Fruit fly (Drosophila melanogaster) whole organism, embryonic: ENCODE measurements around the gene CG34267.

ENCODE experiments used
- BtbVII ChIP-seq: fragments of 200-800 bp; sonication (Bioruptor generic); optimal IDR thresholded peaks from 3 replicates; lab custom pipeline; 2017; ENCODE audit warnings: missing biosample characterization, mild to moderate bottlenecking, missing genetic modification characterization
- CG10267 ChIP-seq: fragments of 200-800 bp; sonication (Bioruptor generic); optimal IDR thresholded peaks from 2 replicates; lab custom pipeline; 2018; ENCODE audit warnings: missing biosample characterization, mild to moderate bottlenecking, missing genetic modification characterization, moderate library complexity
- CG10321 ChIP-seq: fragments of 200-800 bp; sonication (Bioruptor generic); IDR thresholded peaks from 2 replicates; pipeline ENCODE4 v1.3.6; 2022; ENCODE audit warnings: missing biosample characterization, missing genetic modification characterization
- CG11504 ChIP-seq: fragments of 200-800 bp; sonication (Bioruptor generic); optimal IDR thresholded peaks from 3 replicates; lab custom pipeline; 2019; ENCODE audit warnings: missing biosample characterization, mild to moderate bottlenecking, missing genetic modification characterization, moderate library complexity
- CG11723 ChIP-seq: fragments of 200-800 bp; sonication (Bioruptor generic); optimal IDR thresholded peaks from 2 replicates; lab custom pipeline; 2017; ENCODE audit warnings: missing biosample characterization, mild to moderate bottlenecking, missing genetic modification characterization
- CG12071 ChIP-seq: fragments of 200-800 bp; sonication (Bioruptor generic); optimal IDR thresholded peaks from 3 replicates; lab custom pipeline; 2018; ENCODE audit warnings: missing biosample characterization, mild to moderate bottlenecking, missing genetic modification characterization
- CG12236 ChIP-seq: fragments of 200-800 bp; sonication (Bioruptor generic); optimal IDR thresholded peaks from 2 replicates; lab custom pipeline; 2016; ENCODE audit warnings: missing biosample characterization, missing genetic modification characterization
- CG12299 ChIP-seq: fragments of 200-800 bp; sonication (Bioruptor generic); optimal IDR thresholded peaks from 2 replicates; lab custom pipeline; 2018; ENCODE audit warnings: missing biosample characterization, mild to moderate bottlenecking, missing genetic modification characterization
- CG12391 ChIP-seq: fragments of 200-800 bp; sonication (Bioruptor generic); optimal IDR thresholded peaks from 3 replicates; lab custom pipeline; 2018; ENCODE audit warnings: missing biosample characterization, mild to moderate bottlenecking, missing genetic modification characterization, moderate library complexity
- CG14441 ChIP-seq: fragments of 200-800 bp; sonication (Bioruptor generic); IDR thresholded peaks from 2 replicates; pipeline ENCODE4 v1.3.6; 2022; ENCODE audit warnings: missing biosample characterization, missing genetic modification characterization
- CG14667 ChIP-seq: fragments of 200-800 bp; sonication (Bioruptor generic); IDR thresholded peaks from 2 replicates; pipeline ENCODE4 v1.3.6; 2022; ENCODE audit warnings: missing biosample characterization, missing genetic modification characterization
- CG14860 ChIP-seq: fragments of 200-800 bp; sonication (Bioruptor generic); IDR thresholded peaks from 3 replicates; pipeline ENCODE4 v1.3.6; 2022; ENCODE audit warnings: missing biosample characterization, missing genetic modification characterization; ENCODE audit not compliant: partially characterized antibody
- CG14965 ChIP-seq: fragments of 200-800 bp; sonication (Bioruptor generic); optimal IDR thresholded peaks from 2 replicates; lab custom pipeline; 2016; ENCODE audit warnings: missing biosample characterization, missing genetic modification characterization, borderline replicate concordance
- CG17186 ChIP-seq: fragments of 200-800 bp; sonication (Bioruptor generic); optimal IDR thresholded peaks from 3 replicates; lab custom pipeline; 2017; ENCODE audit warnings: missing biosample characterization, missing genetic modification reagents, missing genetic modification characterization
- CG2120 ChIP-seq: fragments of 200-800 bp; sonication (Bioruptor generic); optimal IDR thresholded peaks from 3 replicates; lab custom pipeline; 2016; ENCODE audit warnings: missing biosample characterization, missing genetic modification characterization
- CG2199 ChIP-seq: fragments of 200-800 bp; sonication (Bioruptor generic); IDR thresholded peaks from 3 replicates; pipeline ENCODE4 v1.3.6; 2022; ENCODE audit warnings: missing biosample characterization, missing genetic modification characterization
- CG32532 ChIP-seq: fragments of 200-800 bp; sonication (Bioruptor generic); IDR thresholded peaks from 2 replicates; pipeline ENCODE4 v1.3.6; 2022; ENCODE audit warnings: missing biosample characterization, missing genetic modification characterization
- CG34224 ChIP-seq: fragments of 200-800 bp; sonication (Bioruptor generic); IDR thresholded peaks from 3 replicates; pipeline ENCODE4 v1.3.6; 2022; ENCODE audit warnings: missing biosample characterization, missing genetic modification characterization; ENCODE audit not compliant: partially characterized antibody
- CG43689 ChIP-seq: fragments of 200-800 bp; sonication (Bioruptor generic); IDR thresholded peaks from 2 replicates; pipeline ENCODE4 v1.3.6; 2022; ENCODE audit warnings: missing biosample characterization, missing genetic modification characterization
- CG4424 ChIP-seq: fragments of 200-800 bp; sonication (Bioruptor generic); optimal IDR thresholded peaks from 3 replicates; lab custom pipeline; 2016; ENCODE audit warnings: missing biosample characterization, missing genetic modification characterization
- CG8290 ChIP-seq, 3 experiments: fragments of 200-800 bp; sonication (Bioruptor generic); optimal IDR thresholded peaks; 2 replicates each; lab custom pipeline; 2016 to 2019; ENCODE audit warnings: missing biosample characterization in 3 of 3, missing genetic modification characterization in 3 of 3, mild to moderate bottlenecking in 2 of 3, moderate library complexity in 1 of 3
- CG8388 ChIP-seq: fragments of 200-800 bp; sonication (Bioruptor generic); optimal IDR thresholded peaks from 2 replicates; lab custom pipeline; 2019; ENCODE audit warnings: missing biosample characterization, mild to moderate bottlenecking, missing genetic modification characterization, moderate library complexity
- CG8765 ChIP-seq: fragments of 200-800 bp; sonication (Bioruptor generic); IDR thresholded peaks from 2 replicates; pipeline ENCODE4 v1.3.6; 2022; ENCODE audit warnings: missing biosample characterization, missing genetic modification characterization
- CG9609 ChIP-seq: fragments of 200-800 bp; sonication (Bioruptor generic); optimal IDR thresholded peaks from 3 replicates; lab custom pipeline; 2016; ENCODE audit warnings: missing biosample characterization, missing genetic modification characterization
- CG9727 ChIP-seq: fragments of 200-800 bp; sonication (Bioruptor generic); optimal IDR thresholded peaks from 3 replicates; lab custom pipeline; 2017; ENCODE audit warnings: missing biosample characterization, mild to moderate bottlenecking, missing genetic modification characterization
- CTCF ChIP-seq: fragments of 200-800 bp; sonication (Bioruptor generic); optimal IDR thresholded peaks from 2 replicates; lab custom pipeline; 2017; ENCODE audit warnings: missing biosample characterization, mild to moderate bottlenecking, missing genetic modification characterization, moderate library complexity
- Camta ChIP-seq: fragments of 200-800 bp; sonication (Bioruptor generic); optimal IDR thresholded peaks from 2 replicates; lab custom pipeline; 2016; ENCODE audit warnings: missing biosample characterization, missing genetic modification characterization
- D19B ChIP-seq: fragments of 200-800 bp; sonication (Bioruptor generic); optimal IDR thresholded peaks from 2 replicates; lab custom pipeline; 2017; ENCODE audit warnings: missing biosample characterization, mild to moderate bottlenecking, missing genetic modification characterization
- Doc2 ChIP-seq: fragments of 200-800 bp; sonication (Bioruptor generic); IDR thresholded peaks from 2 replicates; pipeline ENCODE4 v1.3.6; 2022; ENCODE audit warnings: missing biosample characterization, missing genetic modification characterization
- Doc3 ChIP-seq: fragments of 200-800 bp; sonication (Bioruptor generic); IDR thresholded peaks from 3 replicates; pipeline ENCODE4 v1.3.6; 2022; ENCODE audit warnings: missing biosample characterization, missing genetic modification characterization; ENCODE audit not compliant: partially characterized antibody
- Hand ChIP-seq: fragments of 200-800 bp; sonication (Bioruptor generic); optimal IDR thresholded peaks from 2 replicates; lab custom pipeline; 2017; ENCODE audit warnings: mild to moderate bottlenecking, missing biosample characterization, missing genetic modification reagents, missing genetic modification characterization
- Hr39 ChIP-seq: fragments of >200 bp; optimal IDR thresholded peaks from 2 replicates; lab custom pipeline; 2017
- Mrtf ChIP-seq: fragments of 200-800 bp; sonication (Bioruptor generic); IDR thresholded peaks from 3 replicates; pipeline ENCODE4 v1.3.6; 2022; ENCODE audit warnings: missing biosample characterization, missing genetic modification characterization
- Myb ChIP-seq: fragments of 200-800 bp; sonication (Bioruptor generic); optimal IDR thresholded peaks from 2 replicates; lab custom pipeline; 2016; ENCODE audit warnings: missing biosample characterization, missing genetic modification characterization
- Ptx1 ChIP-seq: fragments of 200-800 bp; sonication (Bioruptor generic); IDR thresholded peaks from 2 replicates; pipeline ENCODE4 v1.3.6; 2022; ENCODE audit warnings: missing biosample characterization, missing genetic modification characterization
- Rfx ChIP-seq: fragments of 200-800 bp; sonication (Bioruptor generic); IDR thresholded peaks from 2 replicates; pipeline ENCODE4 v1.3.6; 2022; ENCODE audit warnings: missing biosample characterization, missing genetic modification characterization
- Sin3A ChIP-seq: fragments of >200 bp; optimal IDR thresholded peaks from 2 replicates; lab custom pipeline; 2018
- Sox102F ChIP-seq: fragments of 200-800 bp; sonication (Bioruptor generic); optimal IDR thresholded peaks from 2 replicates; lab custom pipeline; 2018; ENCODE audit warnings: missing biosample characterization, mild to moderate bottlenecking, missing genetic modification characterization, moderate library complexity
- az2 ChIP-seq: fragments of 200-800 bp; sonication (Bioruptor generic); optimal IDR thresholded peaks from 3 replicates; lab custom pipeline; 2016; ENCODE audit warnings: missing biosample characterization, missing genetic modification characterization
- cas ChIP-seq: fragments of 200-800 bp; sonication (Bioruptor generic); IDR thresholded peaks from 2 replicates; pipeline ENCODE4 v1.3.6; 2022; ENCODE audit warnings: missing biosample characterization, missing genetic modification characterization
- eve ChIP-seq, 2 experiments: fragments of >200 bp; optimal IDR thresholded peaks; 2 replicates each; lab custom pipeline; 2017; ENCODE audit warnings: missing biosample characterization in 2 of 2, missing genetic modification characterization in 2 of 2
- fd3F ChIP-seq: fragments of 200-800 bp; sonication (Bioruptor generic); optimal IDR thresholded peaks from 2 replicates; lab custom pipeline; 2018; ENCODE audit warnings: missing biosample characterization, mild to moderate bottlenecking, missing genetic modification characterization, moderate library complexity
- gem ChIP-seq: fragments of 200-800 bp; sonication (Bioruptor generic); optimal IDR thresholded peaks from 2 replicates; lab custom pipeline; 2019; ENCODE audit warnings: missing biosample characterization, mild to moderate bottlenecking, missing genetic modification characterization, moderate library complexity
- lab ChIP-seq: fragments of 200-800 bp; sonication (Bioruptor generic); optimal IDR thresholded peaks from 3 replicates; lab custom pipeline; 2017; ENCODE audit warnings: missing biosample characterization, missing genetic modification characterization, mild to moderate bottlenecking, moderate library complexity, missing genetic modification reagents
- nau ChIP-seq: fragments of 200-800 bp; sonication (Bioruptor generic); optimal IDR thresholded peaks from 3 replicates; lab custom pipeline; 2017; ENCODE audit warnings: missing biosample characterization, mild to moderate bottlenecking, missing genetic modification characterization, missing genetic modification reagents
- peb ChIP-seq: fragments of 200-800 bp; sonication (Bioruptor generic); IDR thresholded peaks from 2 replicates; pipeline ENCODE4 v1.3.6; 2022; ENCODE audit warnings: missing biosample characterization, missing genetic modification characterization
- pnt ChIP-seq: fragments of 200-800 bp; sonication (Bioruptor generic); optimal IDR thresholded peaks from 3 replicates; lab custom pipeline; 2016; ENCODE audit warnings: missing biosample characterization, missing genetic modification characterization
- row ChIP-seq: fragments of 200-800 bp; sonication (Bioruptor generic); IDR thresholded peaks from 3 replicates; pipeline ENCODE4 v1.3.6; 2022; ENCODE audit warnings: missing biosample characterization, missing genetic modification characterization
- scrt ChIP-seq: fragments of 200-800 bp; sonication (Bioruptor generic); optimal IDR thresholded peaks from 2 replicates; lab custom pipeline; 2018; ENCODE audit warnings: missing biosample characterization, mild to moderate bottlenecking, missing genetic modification characterization, moderate library complexity
- sim ChIP-seq: fragments of 200-800 bp; sonication (Bioruptor generic); IDR thresholded peaks from 2 replicates; pipeline ENCODE4 v1.3.6; 2022; ENCODE audit warnings: missing biosample characterization, missing genetic modification characterization
- tio ChIP-seq: fragments of 200-800 bp; sonication (Bioruptor generic); optimal IDR thresholded peaks from 2 replicates; lab custom pipeline; 2017; ENCODE audit warnings: missing biosample characterization, missing genetic modification characterization, inconsistent platforms

Gene CG34267

DNA sequence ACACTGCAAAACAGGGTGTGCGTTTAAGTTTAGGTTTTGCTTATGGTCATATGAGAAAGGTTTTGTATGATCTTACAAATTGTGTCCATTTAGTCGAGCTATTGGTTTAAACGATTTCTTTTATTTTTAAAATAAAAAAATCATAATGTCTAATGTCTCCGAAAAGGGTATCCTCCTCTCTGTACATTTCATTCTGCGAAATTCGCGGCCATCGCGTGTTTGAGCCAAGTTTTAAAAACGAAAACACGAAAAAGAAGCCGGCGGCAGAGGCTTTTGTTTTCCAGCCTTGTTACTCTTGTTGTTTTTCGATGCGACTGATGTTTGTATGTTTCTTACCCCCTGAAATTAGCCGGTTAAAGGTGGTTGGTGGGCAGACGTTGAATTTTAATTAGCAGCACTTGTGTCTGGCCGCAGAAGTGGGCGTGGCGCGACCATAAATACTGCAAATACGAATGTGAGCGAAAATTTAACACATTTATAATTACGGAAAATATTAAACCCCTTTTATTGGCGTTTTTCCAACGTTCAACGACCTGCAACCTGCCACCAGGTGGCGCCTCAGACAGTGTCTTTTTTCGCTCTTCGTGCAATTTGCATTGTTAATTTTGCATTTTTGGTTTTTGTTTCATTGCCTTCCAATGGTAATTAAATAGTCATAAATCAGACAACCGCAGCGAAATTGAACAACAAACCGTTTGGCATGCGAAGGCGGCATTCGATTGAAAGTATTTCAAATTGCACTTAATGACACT, 20.4 kb upstream of the CG34267 start:
- TF ChIP-seq CG4424 (GFP tag; lab: Kevin White, UChicago) (no peak), CG2199 (GFP tag; lab: Robert Waterston, UW) (no peak), Doc2 (GFP tag; lab: Robert Waterston, UW) (no peak), Hr39 (lab: Kevin White, UChicago) (no peak), D19B (GFP tag; lab: Kevin White, UChicago) (peak; percentile 32), CG12299 (tag; lab: Kevin White, UChicago) (no peak), CG43689 (no peak), CG32532 (GFP tag; lab: Robert Waterston, UW) (peak; percentile 26; the same call in 1 of the 2 replicates), Rfx (GFP tag; lab: Robert Waterston, UW) (peak; percentile 21), CG17186 (GFP tag; lab: Kevin White, UChicago) (no peak), Mrtf (GFP tag; lab: Robert Waterston, UW) (no peak), sim (GFP tag; lab: Robert Waterston, UW) (no peak), CG10267 (tag; lab: Kevin White, UChicago) (no peak), Sin3A (lab: Kevin White, UChicago) (no peak), nau (GFP tag; lab: Kevin White, UChicago) (no peak), gem (tag; lab: Kevin White, UChicago) (no peak), CG14667 (GFP tag; lab: Robert Waterston, UW) (no peak), eve (GFP tag; optimal IDR thresholded peaks at IDR 0.05; lab: Kevin White, UChicago) (peak in 1 of 2 experiments; percentile 19), CG9727 (GFP tag; lab: Kevin White, UChicago) (no peak), CG8765 (GFP tag; lab: Robert Waterston, UW) (no peak), row (GFP tag; lab: Robert Waterston, UW) (peak; percentile 31; the same call in 1 of the 3 replicates), CG11723 (no peak), Sox102F (GFP tag; lab: Kevin White, UChicago) (peak; percentile 9), Doc3 (no peak), CG11504 (tag; lab: Kevin White, UChicago) (peak; percentile 24), tio (GFP tag; lab: Kevin White, UChicago) (no peak), scrt (GFP tag; lab: Kevin White, UChicago) (no peak), lab (no peak), CG8388 (GFP tag; lab: Kevin White, UChicago) (no peak), cas (GFP tag; lab: Robert Waterston, UW) (no peak), CG2120 (peak; percentile 18), CG14441 (no peak), CG12236 (GFP tag; lab: Kevin White, UChicago) (no peak), CG14965 (GFP tag; lab: Kevin White, UChicago) (peak; percentile 1), Hand (no peak), CTCF (GFP tag; lab: Kevin White, UChicago) (peak; percentile 84), CG12391 (tag; lab: Kevin White, UChicago) (no peak), CG12071 (GFP tag; lab: Kevin White, UChicago) (no peak), CG9609 (GFP tag; lab: Kevin White, UChicago) (no peak)

DNA sequence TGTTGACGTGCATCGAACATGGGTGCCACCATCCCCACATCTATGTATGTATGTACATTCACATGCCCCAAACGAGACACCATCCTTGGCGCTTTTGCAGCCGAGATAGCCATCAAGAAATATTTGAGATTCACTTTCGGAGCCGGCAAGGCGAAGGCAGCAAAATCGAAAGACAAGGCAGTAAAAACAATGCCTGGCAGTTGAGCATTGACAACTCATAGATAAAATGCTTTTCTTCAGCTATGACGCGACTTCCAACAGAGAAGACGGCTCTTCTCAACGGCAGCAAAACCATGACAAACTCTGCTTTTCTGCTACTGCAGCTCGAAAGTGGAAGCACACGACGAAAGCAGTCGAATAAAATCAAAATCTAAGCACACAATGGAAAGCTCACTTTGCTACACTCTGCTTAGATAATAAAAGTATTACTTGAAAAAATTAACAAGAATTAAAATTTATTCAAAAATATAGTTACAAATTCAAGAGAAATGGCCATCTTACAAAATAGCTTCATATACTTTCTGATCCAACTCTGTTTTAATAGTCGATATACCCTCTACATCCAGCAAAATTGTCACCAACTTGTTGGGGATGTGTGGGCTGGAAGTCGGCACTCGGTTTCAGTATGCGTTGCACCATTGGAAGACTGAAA, 16.8 kb upstream of the CG34267 start:
- TF ChIP-seq BtbVII (GFP tag; lab: Kevin White, UChicago): no peak
- no peak for TF ChIP-seq CG34224 (GFP tag; lab: Robert Waterston, UW)
- TF ChIP-seq Myb (GFP tag; lab: Kevin White, UChicago): no peak
- no peak for TF ChIP-seq CG17186 (GFP tag; lab: Kevin White, UChicago)
- TF ChIP-seq Camta (GFP tag; lab: Kevin White, UChicago): no peak
- no peak for TF ChIP-seq CG14860
- no peak for TF ChIP-seq fd3F (GFP tag; lab: Kevin White, UChicago)
- TF ChIP-seq az2: peak; percentile 16
- TF ChIP-seq pnt: no peak
- TF ChIP-seq CG8290 (GFP tag; optimal IDR thresholded peaks at IDR 0.05; lab: Kevin White, UChicago): no peak
- TF ChIP-seq CG8290 (tag; optimal IDR thresholded peaks at IDR 0.05; lab: Kevin White, UChicago): no peak
- TF ChIP-seq peb (GFP tag; lab: Robert Waterston, UW): peak; percentile 35; the same call in 1 of the 2 replicates
- TF ChIP-seq Ptx1 (GFP tag; lab: Robert Waterston, UW): peak; percentile 59
- TF ChIP-seq CG10321 (GFP tag; lab: Robert Waterston, UW): no peak
